Fruit fly (Drosophila melanogaster) whole organism, embryonic: ENCODE results near the gene CG6163.

Source experiments
- Atf-2 ChIP-seq: fragments of 200-800 bp; sonication (Bioruptor generic); optimal IDR thresholded peaks from 2 replicates; lab custom pipeline; 2016; ENCODE audit warnings: missing biosample characterization, missing genetic modification characterization
- Bgb ChIP-seq: fragments of 200-800 bp; sonication (Bioruptor generic); IDR thresholded peaks from 2 replicates; pipeline ENCODE4 v1.3.6; 2022; ENCODE audit warnings: missing biosample characterization, missing genetic modification characterization; ENCODE audit not compliant: partially characterized antibody
- CG11093 ChIP-seq: fragments of 200-800 bp; sonication (Bioruptor generic); IDR thresholded peaks from 3 replicates; pipeline ENCODE4 v1.3.6; 2022; ENCODE audit warnings: missing biosample characterization, missing genetic modification characterization
- CG17802 ChIP-seq: fragments of 200-800 bp; sonication (Bioruptor generic); optimal IDR thresholded peaks from 2 replicates; lab custom pipeline; 2018; ENCODE audit warnings: missing biosample characterization, mild to moderate bottlenecking, missing genetic modification characterization, moderate library complexity
- CG2116 ChIP-seq: fragments of 200-800 bp; sonication (Bioruptor generic); optimal IDR thresholded peaks from 3 replicates; lab custom pipeline; 2018; ENCODE audit warnings: missing biosample characterization, mild to moderate bottlenecking, missing genetic modification characterization
- CG2120 ChIP-seq: fragments of 200-800 bp; sonication (Bioruptor generic); optimal IDR thresholded peaks from 3 replicates; lab custom pipeline; 2016; ENCODE audit warnings: missing biosample characterization, missing genetic modification characterization
- CG2129 ChIP-seq: fragments of 200-800 bp; sonication (Bioruptor generic); IDR thresholded peaks from 2 replicates; pipeline ENCODE4 v1.3.6; 2022; ENCODE audit warnings: missing biosample characterization, missing genetic modification characterization; ENCODE audit not compliant: partially characterized antibody
- CG2875 ChIP-seq: fragments of 200-800 bp; sonication (Bioruptor generic); optimal IDR thresholded peaks from 2 replicates; lab custom pipeline; 2017; ENCODE audit warnings: missing biosample characterization, mild to moderate bottlenecking, missing genetic modification characterization, missing genetic modification reagents
- CG31388 ChIP-seq: fragments of 200-800 bp; sonication (Bioruptor generic); optimal IDR thresholded peaks from 2 replicates; lab custom pipeline; 2016; ENCODE audit warnings: missing biosample characterization, missing genetic modification characterization
- CG32532 ChIP-seq: fragments of 200-800 bp; sonication (Bioruptor generic); IDR thresholded peaks from 2 replicates; pipeline ENCODE4 v1.3.6; 2022; ENCODE audit warnings: missing biosample characterization, missing genetic modification characterization
- CG3847 ChIP-seq: fragments of 200-800 bp; sonication (Bioruptor generic); IDR thresholded peaks from 2 replicates; pipeline ENCODE4 v1.3.6; 2022; ENCODE audit warnings: missing biosample characterization, missing genetic modification characterization
- CG4404 ChIP-seq: fragments of 200-800 bp; sonication (Bioruptor generic); IDR thresholded peaks from 2 replicates; pipeline ENCODE4 v1.3.6; 2022; ENCODE audit warnings: missing biosample characterization, missing genetic modification characterization
- CG5245 ChIP-seq: fragments of 200-800 bp; sonication (Bioruptor generic); optimal IDR thresholded peaks from 3 replicates; lab custom pipeline; 2016; ENCODE audit warnings: missing biosample characterization, missing genetic modification characterization
- CG5953 ChIP-seq: fragments of 200-800 bp; sonication (Bioruptor generic); IDR thresholded peaks from 2 replicates; pipeline ENCODE4 v1.3.6; 2022; ENCODE audit warnings: missing biosample characterization, missing genetic modification characterization
- CG6654 ChIP-seq: fragments of 200-800 bp; sonication (Bioruptor generic); optimal IDR thresholded peaks from 2 replicates; lab custom pipeline; 2017; ENCODE audit warnings: missing biosample characterization, mild to moderate bottlenecking, missing genetic modification characterization
- CG7928 ChIP-seq: fragments of 200-800 bp; sonication (Bioruptor generic); optimal IDR thresholded peaks from 2 replicates; lab custom pipeline; 2017; ENCODE audit warnings: missing biosample characterization, mild to moderate bottlenecking, missing genetic modification characterization
- CG8944 ChIP-seq: fragments of 200-800 bp; sonication (Bioruptor generic); optimal IDR thresholded peaks from 3 replicates; lab custom pipeline; 2016; ENCODE audit warnings: missing biosample characterization, missing genetic modification characterization
- D19A ChIP-seq: fragments of 200-800 bp; optimal IDR thresholded peaks from 3 replicates; lab custom pipeline; 2019; ENCODE audit warnings: missing biosample characterization, mild to moderate bottlenecking, missing genetic modification characterization, moderate library complexity
- Dfd ChIP-seq, 2 experiments: fragments of >200 bp; optimal IDR thresholded peaks; 2 replicates each; lab custom pipeline; 2017; ENCODE audit warnings: missing biosample characterization in 2 of 2, missing genetic modification characterization in 2 of 2
- Ets97D ChIP-seq: fragments of 200-800 bp; sonication (Bioruptor generic); optimal IDR thresholded peaks from 3 replicates; lab custom pipeline; 2016; ENCODE audit warnings: missing biosample characterization, missing genetic modification characterization
- Hr39 ChIP-seq: fragments of >200 bp; optimal IDR thresholded peaks from 2 replicates; lab custom pipeline; 2017
- Med ChIP-seq: fragments of 200-800 bp; sonication (Bioruptor generic); peaks from one replicate; lab custom pipeline; 2016; ENCODE audit warnings: missing biosample characterization, missing genetic modification characterization, mild to moderate bottlenecking, inconsistent platforms, moderate library complexity
- Oli ChIP-seq: fragments of 200-800 bp; sonication (Bioruptor generic); optimal IDR thresholded peaks from 2 replicates; lab custom pipeline; 2018; ENCODE audit warnings: missing biosample characterization, mild to moderate bottlenecking, missing genetic modification characterization, moderate library complexity
- Ravus ChIP-seq: fragments of 200-800 bp; sonication (Bioruptor generic); IDR thresholded peaks from 2 replicates; pipeline ENCODE4 v1.3.6; 2022; ENCODE audit warnings: missing biosample characterization, missing genetic modification characterization
- Sry-δ ChIP-seq: fragments of 200-800 bp; sonication (Bioruptor generic); optimal IDR thresholded peaks from 2 replicates; lab custom pipeline; 2016; ENCODE audit warnings: missing biosample characterization, missing genetic modification characterization
- Usf ChIP-seq: fragments of 200-800 bp; sonication (Bioruptor generic); optimal IDR thresholded peaks from 2 replicates; lab custom pipeline; 2017; ENCODE audit warnings: missing genotype, missing biosample characterization, missing genetic modification characterization
- Xrp1 ChIP-seq: fragments of 200-800 bp; sonication (Bioruptor generic); IDR thresholded peaks from 2 replicates; pipeline ENCODE4 v1.3.6; 2022; ENCODE audit warnings: missing biosample characterization, missing genetic modification characterization
- YL-1 ChIP-seq: fragments of 200-800 bp; sonication (Bioruptor generic); optimal IDR thresholded peaks from 3 replicates; lab custom pipeline; 2017; ENCODE audit warnings: missing biosample characterization, mild to moderate bottlenecking, missing genetic modification characterization
- bsh ChIP-seq, 2 experiments: fragments of 200-800 bp; sonication (Bioruptor generic); optimal IDR thresholded peaks; 2 replicates each; lab custom pipeline; 2017 to 2018; ENCODE audit warnings: mild to moderate bottlenecking in 2 of 2, missing biosample characterization in 2 of 2, missing genetic modification characterization in 2 of 2, moderate library complexity in 1 of 2
- chn ChIP-seq: fragments of 200-800 bp; sonication (Bioruptor generic); optimal IDR thresholded peaks from 2 replicates; lab custom pipeline; 2016; ENCODE audit warnings: missing biosample characterization, missing genetic modification characterization
- ci ChIP-seq: fragments of 200-800 bp; sonication (Bioruptor generic); IDR thresholded peaks from 3 replicates; pipeline ENCODE4 v1.3.6; 2022; ENCODE audit warnings: missing biosample characterization, missing genetic modification characterization
- crc ChIP-seq: fragments of 200-800 bp; sonication (Bioruptor generic); optimal IDR thresholded peaks from 2 replicates; lab custom pipeline; 2016; ENCODE audit warnings: missing biosample characterization, missing genetic modification characterization
- crol ChIP-seq: fragments of 200-800 bp; sonication (Bioruptor generic); IDR thresholded peaks from 2 replicates; pipeline ENCODE4 v1.3.6; 2022; ENCODE audit warnings: missing biosample characterization, missing genetic modification characterization
- eyg ChIP-seq: fragments of 200-800 bp; sonication (Bioruptor generic); optimal IDR thresholded peaks from 3 replicates; lab custom pipeline; 2016; ENCODE audit warnings: missing biosample characterization, missing genetic modification characterization
- fd3F ChIP-seq: fragments of 200-800 bp; sonication (Bioruptor generic); optimal IDR thresholded peaks from 2 replicates; lab custom pipeline; 2018; ENCODE audit warnings: missing biosample characterization, mild to moderate bottlenecking, missing genetic modification characterization, moderate library complexity
- gro ChIP-seq: fragments of 200-800 bp; sonication (Bioruptor generic); optimal IDR thresholded peaks from 2 replicates; lab custom pipeline; 2016; ENCODE audit warnings: missing biosample characterization, missing genetic modification characterization
- gt ChIP-seq: fragments of 200-800 bp; sonication (Bioruptor generic); IDR thresholded peaks from 2 replicates; pipeline ENCODE4 v1.3.6; 2022; ENCODE audit warnings: missing biosample characterization, missing genetic modification characterization
- hkb ChIP-seq, 2 experiments: fragments of 200-800 bp in 1 of 2; fragments of >200 bp in 1 of 2; sonication (Bioruptor generic) in 1 of 2; IDR thresholded peaks in 1 of 2; optimal IDR thresholded peaks in 1 of 2; 2 replicates each; pipeline versions ENCODE4 v1.3.6 to Lab custom; 2017 to 2022; ENCODE audit warnings: missing biosample characterization in 1 of 2, missing genetic modification characterization in 1 of 2
- lov ChIP-seq, 2 experiments: fragments of 200-800 bp in 1 of 2; fragments of >200 bp in 1 of 2; sonication (Bioruptor generic) in 1 of 2; IDR thresholded peaks in 1 of 2; optimal IDR thresholded peaks in 1 of 2; 2 replicates in 1 of 2; 3 replicates in 1 of 2; pipeline versions ENCODE4 v1.3.6 to Lab custom; 2017 to 2022; ENCODE audit warnings: missing biosample characterization in 1 of 2, missing genetic modification characterization in 1 of 2
- mld ChIP-seq: fragments of 200-800 bp; sonication (Bioruptor generic); IDR thresholded peaks from 3 replicates; pipeline ENCODE4 v1.3.6; 2022; ENCODE audit warnings: missing biosample characterization, missing genetic modification characterization; ENCODE audit not compliant: partially characterized antibody
- nom ChIP-seq: fragments of 200-800 bp; sonication (Bioruptor generic); optimal IDR thresholded peaks from 2 replicates; lab custom pipeline; 2017; ENCODE audit warnings: missing biosample characterization, missing genetic modification characterization, mild to moderate bottlenecking, moderate library complexity, missing genetic modification reagents
- repo ChIP-seq: fragments of 200-800 bp; sonication (Bioruptor generic); optimal IDR thresholded peaks from 2 replicates; lab custom pipeline; 2016; ENCODE audit warnings: missing biosample characterization, missing genetic modification characterization
- ro ChIP-seq: fragments of 200-800 bp; sonication (Bioruptor generic); IDR thresholded peaks from 2 replicates; pipeline ENCODE4 v1.3.6; 2022; ENCODE audit warnings: missing biosample characterization, missing genetic modification characterization
- sens ChIP-seq: fragments of 200-800 bp; sonication (Bioruptor generic); peaks from one replicate; lab custom pipeline; 2016; ENCODE audit warnings: missing biosample characterization, missing genetic modification characterization
- sim ChIP-seq: fragments of 200-800 bp; sonication (Bioruptor generic); IDR thresholded peaks from 2 replicates; pipeline ENCODE4 v1.3.6; 2022; ENCODE audit warnings: missing biosample characterization, missing genetic modification characterization
- slou ChIP-seq: fragments of 200-800 bp; sonication (Bioruptor generic); optimal IDR thresholded peaks from 3 replicates; lab custom pipeline; 2016; ENCODE audit warnings: missing biosample characterization, missing genetic modification characterization
- slp2 ChIP-seq: fragments of 200-800 bp; sonication (Bioruptor generic); optimal IDR thresholded peaks from 2 replicates; lab custom pipeline; 2016; ENCODE audit warnings: missing biosample characterization, missing genetic modification characterization
- sob ChIP-seq: fragments of 200-800 bp; sonication (Bioruptor generic); IDR thresholded peaks from 2 replicates; pipeline ENCODE4 v1.3.6; 2022; ENCODE audit warnings: missing biosample characterization, missing genetic modification characterization
- sqz ChIP-seq: fragments of 200-800 bp; sonication (Bioruptor generic); optimal IDR thresholded peaks from 3 replicates; lab custom pipeline; 2018; ENCODE audit warnings: missing biosample characterization, mild to moderate bottlenecking, missing genetic modification characterization
- zfh1 ChIP-seq: fragments of 200-800 bp; sonication (Bioruptor generic); IDR thresholded peaks from 3 replicates; pipeline ENCODE4 v1.3.6; 2022; ENCODE audit warnings: missing biosample characterization, missing genetic modification characterization

Gene CG6163

DNA sequence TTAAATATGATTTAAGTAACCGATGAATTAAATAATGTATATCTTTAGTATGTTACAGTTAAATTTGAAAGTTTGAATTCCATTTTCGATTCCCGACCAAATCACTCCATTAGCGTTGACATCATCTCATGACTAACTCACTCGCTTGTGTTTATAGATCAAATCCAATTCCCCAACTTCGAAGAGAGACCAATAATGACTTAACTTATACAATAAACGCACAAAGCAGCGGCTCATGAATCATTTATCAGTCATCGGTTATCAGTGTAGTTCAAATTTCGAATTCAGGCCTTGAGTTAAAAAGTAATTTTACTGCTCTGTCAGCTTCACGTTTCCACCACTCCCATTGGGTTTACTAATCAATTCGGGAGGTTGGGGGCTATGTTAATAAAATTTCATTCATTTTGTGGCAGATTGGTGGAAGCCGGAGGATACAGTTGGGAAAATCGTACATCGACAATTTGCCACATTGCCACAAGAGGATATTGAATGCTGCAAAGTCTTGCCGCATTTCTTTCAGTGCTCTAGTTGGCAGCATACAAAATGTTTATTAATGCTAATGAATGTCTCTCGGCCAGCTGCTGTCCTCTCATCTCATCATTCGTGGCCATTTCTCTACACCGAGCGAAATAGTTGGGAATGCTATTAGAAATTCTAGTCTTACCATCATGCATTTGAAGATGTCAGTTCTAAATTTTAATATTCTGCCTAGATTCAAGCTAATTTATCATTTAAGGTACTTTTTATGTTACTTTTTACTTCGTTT lies 43.8 kb upstream of the CG6163 start (continued):
- TF ChIP-seq Dfd (GFP tag; optimal IDR thresholded peaks at IDR 0.05; lab: Kevin White, UChicago) (no peak), D19A (tag; lab: Kevin White, UChicago) (peak; percentile 23), CG5245 (GFP tag; lab: Kevin White, UChicago) (no peak), CG32532 (GFP tag; lab: Robert Waterston, UW) (no peak), Hr39 (lab: Kevin White, UChicago) (no peak), mld (GFP tag; lab: Robert Waterston, UW) (no peak), fd3F (GFP tag; lab: Kevin White, UChicago) (no peak), CG2875 (GFP tag; lab: Kevin White, UChicago) (no peak), Ets97D (GFP tag; lab: Kevin White, UChicago) (no peak), Xrp1 (GFP tag; lab: Robert Waterston, UW) (peak; percentile 56), ci (GFP tag; lab: Robert Waterston, UW) (peak; percentile 57; the same call in 2 of the 3 replicates), CG4404 (GFP tag; lab: Robert Waterston, UW) (no peak), sim (GFP tag; lab: Robert Waterston, UW) (no peak), CG6654 (GFP tag; lab: Kevin White, UChicago) (no peak), CG2129 (GFP tag; lab: Robert Waterston, UW) (no peak), Bgb (GFP tag; lab: Robert Waterston, UW) (no peak), repo (GFP tag; lab: Kevin White, UChicago) (no peak), gt (GFP tag; lab: Robert Waterston, UW) (no peak), crc (GFP tag; lab: Kevin White, UChicago) (no peak), CG7928 (GFP tag; lab: Kevin White, UChicago) (no peak), eyg (peak; percentile 30), YL-1 (no peak), zfh1 (GFP tag; lab: Robert Waterston, UW) (no peak), Usf (GFP tag; lab: Kevin White, UChicago) (no peak), Atf-2 (GFP tag; lab: Kevin White, UChicago) (peak; percentile 1), CG5953 (GFP tag; lab: Robert Waterston, UW) (no peak), gro (GFP tag; lab: Kevin White, UChicago) (peak; percentile 16), sqz (GFP tag; lab: Kevin White, UChicago) (peak; percentile 0), CG2116 (no peak), sob (GFP tag; lab: Robert Waterston, UW) (no peak), Med (GFP tag; lab: Kevin White, UChicago) (peak; percentile 78), slou (GFP tag; lab: Kevin White, UChicago) (peak; percentile 15), nom (GFP tag; lab: Kevin White, UChicago) (no peak), CG17802 (tag; lab: Kevin White, UChicago) (no peak), lov (optimal IDR thresholded peaks at IDR 0.05; lab: Kevin White, UChicago) (no peak), lov (GFP tag; IDR thresholded peaks at IDR 0.05; lab: Robert Waterston, UW) (no peak), CG8944 (GFP tag; lab: Kevin White, UChicago) (no peak), crol (GFP tag; lab: Robert Waterston, UW) (no peak), hkb (optimal IDR thresholded peaks at IDR 0.05; lab: Kevin White, UChicago) (no peak), hkb (GFP tag; IDR thresholded peaks at IDR 0.05; lab: Robert Waterston, UW) (no peak), chn (GFP tag; lab: Kevin White, UChicago) (peak; percentile 23), CG11093 (GFP tag; lab: Robert Waterston, UW) (no peak), Ravus (GFP tag; lab: Robert Waterston, UW) (no peak), Oli (tag; lab: Kevin White, UChicago) (peak; percentile 52), Sry-δ (no peak), ro (GFP tag; lab: Robert Waterston, UW) (no peak), bsh (GFP tag; optimal IDR thresholded peaks at IDR 0.05; lab: Kevin White, UChicago) (peak in 1 of 2 experiments; percentile 38), CG31388 (GFP tag; lab: Kevin White, UChicago) (no peak), CG3847 (GFP tag; lab: Robert Waterston, UW) (no peak), CG2120 (peak; percentile 19), slp2 (GFP tag; lab: Kevin White, UChicago) (peak; percentile 40), sens (GFP tag; lab: Kevin White, UChicago) (peak; percentile 91)
